Worm (Caenorhabditis elegans): ENCODE results near the gene F38A6.5.

F38A6.5 gene

DNA sequence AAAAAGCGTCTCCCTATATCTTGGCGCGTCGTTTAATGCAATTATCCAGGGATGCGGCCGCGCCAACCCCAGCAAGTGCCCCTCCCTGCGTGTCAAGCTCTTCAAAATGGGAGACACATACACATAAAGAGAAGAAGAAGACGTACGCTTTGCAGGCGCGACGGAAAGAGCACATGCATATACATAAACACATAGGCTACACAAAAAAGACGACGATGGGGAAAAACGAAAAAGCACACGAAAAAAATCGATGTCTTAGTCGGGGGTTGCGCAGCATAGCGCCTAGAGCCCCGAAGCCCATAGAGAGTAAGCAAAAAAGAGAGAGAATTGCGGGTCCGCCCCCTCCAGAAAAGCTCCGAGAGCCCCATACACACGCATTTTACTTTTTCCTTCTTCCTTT, 15.6 kb upstream of the F38A6.5 start, which contains the start of gene tpan-1 (continued):
- peak in 1 of 2 experiments; percentile 82 for TF ChIP-seq mdl-1 (tag; optimal IDR thresholded peaks at IDR 0.05)
- no peak for TF ChIP-seq gei-8 (GFP tag; optimal IDR thresholded peaks at IDR 0.05)
- 0 out of 2 replicates have a peak, but pooled peaks have one; percentile 5 for TF ChIP-seq vab-7 (GFP tag; IDR thresholded peaks at IDR 0.05)
- peak; percentile 65 for TF ChIP-seq mep-1 (tag; optimal IDR thresholded peaks at IDR 0.05)
- TF ChIP-seq dmd-9 (GFP tag; IDR thresholded peaks at IDR 0.05): 0 out of 2 replicates have a peak, but pooled peaks have one; percentile 38
- TF ChIP-seq mes-2 (tag; optimal IDR thresholded peaks at IDR 0.05; ENCODE audit: poor library complexity, severe bottlenecking): peak; percentile 32
- peak; percentile 84 for TF ChIP-seq rbr-2 (tag; optimal IDR thresholded peaks at IDR 0.05)
- no peak for TF ChIP-seq egl-27 (tag; optimal IDR thresholded peaks at IDR 0.05)
- TF ChIP-seq hif-1 (tag; optimal IDR thresholded peaks at IDR 0.05): peak in 1 of 2 experiments; percentile 92
- TF ChIP-seq nhr-76 (tag; optimal IDR thresholded peaks at IDR 0.05): no peak
- no peak for TF ChIP-seq daf-12 (tag; optimal IDR thresholded peaks at IDR 0.05)
- no peak for TF ChIP-seq set-16 (GFP tag; IDR thresholded peaks at IDR 0.05)
- TF ChIP-seq nhr-42 (GFP tag; IDR thresholded peaks at IDR 0.05): 0 out of 2 replicates have a peak, but pooled peaks have one; percentile 20
- TF ChIP-seq F37D6.2 (tag; optimal IDR thresholded peaks at IDR 0.05): peak; percentile 3
- no peak for TF ChIP-seq skn-1 (tag; optimal IDR thresholded peaks at IDR 0.05)
- TF ChIP-seq hmg-1.1 (GFP tag; IDR thresholded peaks at IDR 0.05): peak; percentile 72
- TF ChIP-seq pqm-1 (tag; optimal IDR thresholded peaks at IDR 0.05): no peak
- TF ChIP-seq lin-15B (tag; optimal IDR thresholded peaks at IDR 0.05): no peak
- no peak for TF ChIP-seq lir-3 (tag; optimal IDR thresholded peaks at IDR 0.05)
- no peak for TF ChIP-seq php-3 (GFP tag; IDR thresholded peaks at IDR 0.05)
- TF ChIP-seq zfp-2 (tag; optimal IDR thresholded peaks at IDR 0.05): no peak
- no peak for TF ChIP-seq zfp-3 (GFP tag; conservative IDR thresholded peaks at IDR 0.05)
- TF ChIP-seq dpl-1 (GFP tag; optimal IDR thresholded peaks at IDR 0.05): no peak
- TF ChIP-seq ama-1 (optimal IDR thresholded peaks at IDR 0.05): no peak
- TF ChIP-seq fos-1 (tag; optimal IDR thresholded peaks at IDR 0.05): no peak

DNA sequence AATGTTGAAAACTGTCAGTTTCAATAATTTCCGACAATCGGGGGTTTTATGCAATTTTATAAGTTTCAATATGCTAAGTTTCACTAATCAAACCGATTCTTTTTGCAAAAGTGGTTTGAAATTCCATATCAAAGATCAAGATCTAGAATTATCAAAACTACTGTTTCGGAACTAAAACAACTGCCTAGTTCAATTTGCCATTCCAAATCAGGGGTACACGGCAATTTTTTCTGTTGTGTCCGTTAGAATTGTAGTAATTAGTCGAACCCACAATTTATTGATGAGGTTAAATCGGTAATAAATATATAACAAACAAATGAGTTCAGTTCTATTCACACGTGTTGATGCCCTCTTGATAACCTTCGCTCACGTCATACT, 12.3 kb upstream of the F38A6.5 start:
- TF ChIP-seq nhr-11 (tag; optimal IDR thresholded peaks at IDR 0.05) (no peak), mdl-1 (tag; optimal IDR thresholded peaks at IDR 0.05) (no peak), nhr-28 (tag; optimal IDR thresholded peaks at IDR 0.05) (peak; percentile 17), dmd-6 (GFP tag; IDR thresholded peaks at IDR 0.05) (no peak), nhr-42 (GFP tag; IDR thresholded peaks at IDR 0.05) (no peak), daf-16 (GFP tag; optimal IDR thresholded peaks at IDR 0.05) (no peak), daf-16 (tag; optimal IDR thresholded peaks at IDR 0.05) (peak; percentile 63), spr-1 (tag; optimal IDR thresholded peaks at IDR 0.05) (no peak), daf-8 (GFP tag; IDR thresholded peaks at IDR 0.05) (no peak), unc-62 (GFP tag; optimal IDR thresholded peaks at IDR 0.05 in 1 of 2) (peak in 1 of 2 experiments; percentile 86), unc-62 (tag; optimal IDR thresholded peaks at IDR 0.05) (no peak), ztf-7 (tag; optimal IDR thresholded peaks at IDR 0.05) (no peak)

ce11 chrV:20785050-20785847, 11.7 kb upstream of the F38A6.5 start:
- no peak for TF ChIP-seq daf-19 (GFP tag; conservative IDR thresholded peaks at IDR 0.05)
- TF ChIP-seq zfp-3 (GFP tag; conservative IDR thresholded peaks at IDR 0.05): no peak
- no peak for TF ChIP-seq nhr-6 (tag; optimal IDR thresholded peaks at IDR 0.05)
- no peak for TF ChIP-seq F37D6.2 (tag; optimal IDR thresholded peaks at IDR 0.05)
- TF ChIP-seq lin-13 (GFP tag; optimal IDR thresholded peaks at IDR 0.05): no peak
- peak; percentile 10 for TF ChIP-seq hlh-30 (tag; optimal IDR thresholded peaks at IDR 0.05; ENCODE audit: insufficient read depth)
- TF ChIP-seq aha-1 (tag): peak; percentile 64
- TF ChIP-seq lin-29 (GFP tag; IDR thresholded peaks at IDR 0.05): no peak
- TF ChIP-seq hmg-1.1 (GFP tag; IDR thresholded peaks at IDR 0.05): no peak
- TF ChIP-seq attf-4 (tag; optimal IDR thresholded peaks at IDR 0.05): no peak
- TF ChIP-seq lin-15B (tag; optimal IDR thresholded peaks at IDR 0.05): no peak
- TF ChIP-seq unc-62 (GFP tag; optimal IDR thresholded peaks at IDR 0.05 in 1 of 2): no peak
- TF ChIP-seq unc-62 (tag; optimal IDR thresholded peaks at IDR 0.05): no peak
- TF ChIP-seq T20F7.1 (GFP tag; optimal IDR thresholded peaks at IDR 0.05): no peak
- no peak for TF ChIP-seq daf-16 (GFP tag; optimal IDR thresholded peaks at IDR 0.05)
- TF ChIP-seq daf-16 (tag; optimal IDR thresholded peaks at IDR 0.05): peak; percentile 7
- TF ChIP-seq fkh-10 (GFP tag; optimal IDR thresholded peaks at IDR 0.05): no peak
- peak; percentile 30 to 52 for TF ChIP-seq hif-1 (tag; optimal IDR thresholded peaks at IDR 0.05)
- TF ChIP-seq nhr-102 (tag; optimal IDR thresholded peaks at IDR 0.05): peak; percentile 59
- no peak for TF ChIP-seq aly-2 (tag; optimal IDR thresholded peaks at IDR 0.05)
- TF ChIP-seq ama-1 (optimal IDR thresholded peaks at IDR 0.05): peak; percentile 84
- no peak for TF ChIP-seq nhr-10 (tag; optimal IDR thresholded peaks at IDR 0.05)
- TF ChIP-seq mep-1 (tag; optimal IDR thresholded peaks at IDR 0.05): peak; percentile 63
- TF ChIP-seq R02D3.7 (tag; optimal IDR thresholded peaks at IDR 0.05): no peak

Data from whole organism, L4 larva.